Fruit fly (Drosophila melanogaster) S2 (cell line): Measurements from ENCODE around the gene Pp1-87B.

ENCODE experiments used
- CG8478 ChIP-seq: fragments of >200 bp; optimal IDR thresholded peaks from 2 replicates; lab custom pipeline; 2018
- CTCF ChIP-seq, 2 experiments: fragments of >200 bp; optimal IDR thresholded peaks; 2 replicates each; lab custom pipeline; 2018

- peak; percentile 6 to 13 for TF ChIP-seq CTCF (optimal IDR thresholded peaks at IDR 0.05; lab: Kevin White, UChicago)
- TF ChIP-seq CG8478, result no peak
Observed at dm6 chr3R:12401672-12402296, 23.9 kb downstream of the Pp1-87B start, which contains the start of gene DNAlig3.
